Fruit fly (Drosophila melanogaster) whole organism, embryonic: Measurements from ENCODE around the gene ttm50.

Source experiments
- CG10321 ChIP-seq: fragments of 200-800 bp; sonication (Bioruptor generic); IDR thresholded peaks from 2 replicates; pipeline ENCODE4 v1.3.6; 2022; ENCODE audit warnings: missing biosample characterization, missing genetic modification characterization
- CG14710 ChIP-seq: fragments of 200-800 bp; sonication (Bioruptor generic); optimal IDR thresholded peaks from 3 replicates; lab custom pipeline; 2019; ENCODE audit warnings: missing biosample characterization, mild to moderate bottlenecking, missing genetic modification characterization, moderate library complexity
- CG17328 ChIP-seq: fragments of 200-800 bp; sonication (Bioruptor generic); IDR thresholded peaks from 2 replicates; pipeline ENCODE4 v1.3.6; 2022; ENCODE audit warnings: missing biosample characterization, missing genetic modification characterization
- CG17612 ChIP-seq: fragments of 200-800 bp; sonication (Bioruptor generic); IDR thresholded peaks from 2 replicates; pipeline ENCODE4 v1.3.6; 2022; ENCODE audit warnings: missing biosample characterization, missing genetic modification characterization
- CG18599 ChIP-seq: fragments of 200-800 bp; sonication (Bioruptor generic); optimal IDR thresholded peaks from 3 replicates; lab custom pipeline; 2017; ENCODE audit warnings: missing biosample characterization, missing genetic modification characterization, mild to moderate bottlenecking, moderate library complexity, missing genetic modification reagents
- CG18764 ChIP-seq: fragments of 200-800 bp; sonication (Bioruptor generic); optimal IDR thresholded peaks from 3 replicates; lab custom pipeline; 2016; ENCODE audit warnings: missing biosample characterization, missing genetic modification characterization
- CG2875 ChIP-seq: fragments of 200-800 bp; sonication (Bioruptor generic); optimal IDR thresholded peaks from 2 replicates; lab custom pipeline; 2017; ENCODE audit warnings: missing biosample characterization, mild to moderate bottlenecking, missing genetic modification characterization, missing genetic modification reagents
- CG33557 ChIP-seq: fragments of 200-800 bp; sonication (Bioruptor generic); optimal IDR thresholded peaks from 2 replicates; lab custom pipeline; 2019; ENCODE audit warnings: missing biosample characterization, mild to moderate bottlenecking, missing genetic modification characterization, moderate library complexity
- CG34422 ChIP-seq: fragments of 200-800 bp; sonication (Bioruptor generic); IDR thresholded peaks from 3 replicates; pipeline ENCODE4 v1.3.6; 2022; ENCODE audit warnings: missing biosample characterization, missing genetic modification characterization
- CG3847 ChIP-seq: fragments of 200-800 bp; sonication (Bioruptor generic); IDR thresholded peaks from 2 replicates; pipeline ENCODE4 v1.3.6; 2022; ENCODE audit warnings: missing biosample characterization, missing genetic modification characterization
- CG4360 ChIP-seq: fragments of 200-800 bp; sonication (Bioruptor generic); IDR thresholded peaks from 2 replicates; pipeline ENCODE4 v1.3.6; 2022; ENCODE audit warnings: missing biosample characterization, missing genetic modification characterization
- CG4404 ChIP-seq: fragments of 200-800 bp; sonication (Bioruptor generic); IDR thresholded peaks from 2 replicates; pipeline ENCODE4 v1.3.6; 2022; ENCODE audit warnings: missing biosample characterization, missing genetic modification characterization
- CG6689 ChIP-seq: fragments of 200-800 bp; sonication (Bioruptor generic); IDR thresholded peaks from 2 replicates; pipeline ENCODE4 v1.3.6; 2022; ENCODE audit warnings: missing biosample characterization, missing genetic modification characterization
- CG6813 ChIP-seq: fragments of 200-800 bp; sonication (Bioruptor generic); optimal IDR thresholded peaks from 2 replicates; lab custom pipeline; 2017; ENCODE audit warnings: missing biosample characterization, missing genetic modification characterization, mild to moderate bottlenecking, moderate library complexity, missing genetic modification reagents
- CG7786 ChIP-seq: fragments of 200-800 bp; sonication (Bioruptor generic); optimal IDR thresholded peaks from 2 replicates; lab custom pipeline; 2016; ENCODE audit warnings: missing biosample characterization, missing genetic modification characterization
- CG8359 ChIP-seq: fragments of 200-800 bp; sonication (Bioruptor generic); optimal IDR thresholded peaks from 2 replicates; lab custom pipeline; 2017; ENCODE audit warnings: missing biosample characterization, mild to moderate bottlenecking, missing genetic modification characterization, borderline replicate concordance
- CG8924 ChIP-seq: fragments of 200-800 bp; optimal IDR thresholded peaks from 3 replicates; lab custom pipeline; 2019; ENCODE audit warnings: missing biosample characterization, mild to moderate bottlenecking, missing genetic modification characterization, moderate library complexity
- Dll ChIP-seq: fragments of 200-800 bp; sonication (Bioruptor generic); IDR thresholded peaks from 4 replicates; pipeline ENCODE4 v1.3.6; 2022; ENCODE audit warnings: missing biosample characterization, missing genetic modification characterization; ENCODE audit not compliant: partially characterized antibody
- Drgx ChIP-seq: fragments of 200-800 bp; sonication (Bioruptor generic); IDR thresholded peaks from 2 replicates; pipeline ENCODE4 v1.3.6; 2022; ENCODE audit warnings: missing biosample characterization, missing genetic modification characterization
- Fer1 ChIP-seq: fragments of 200-800 bp; sonication (Bioruptor generic); optimal IDR thresholded peaks from 2 replicates; lab custom pipeline; 2017; ENCODE audit warnings: missing biosample characterization, mild to moderate bottlenecking, missing genetic modification characterization
- Lpt ChIP-seq: fragments of >200 bp; optimal IDR thresholded peaks from 2 replicates; lab custom pipeline; 2018; ENCODE audit warnings: missing biosample characterization, missing genetic modification characterization
- Optix ChIP-seq: fragments of 200-800 bp; sonication (Bioruptor generic); IDR thresholded peaks from 3 replicates; pipeline ENCODE4 v1.3.6; 2022; ENCODE audit warnings: missing biosample characterization, missing genetic modification characterization
- Sin3A ChIP-seq: fragments of >200 bp; optimal IDR thresholded peaks from 2 replicates; lab custom pipeline; 2018
- Tbp ChIP-seq: fragments of >200 bp; optimal IDR thresholded peaks from 2 replicates; lab custom pipeline; 2018; ENCODE audit warnings: missing biosample characterization, missing genetic modification characterization
- bigmax ChIP-seq: fragments of 200-800 bp; sonication (Bioruptor generic); optimal IDR thresholded peaks from 2 replicates; lab custom pipeline; 2018; ENCODE audit warnings: missing biosample characterization, mild to moderate bottlenecking, missing genetic modification characterization
- ci ChIP-seq: fragments of 200-800 bp; sonication (Bioruptor generic); IDR thresholded peaks from 3 replicates; pipeline ENCODE4 v1.3.6; 2022; ENCODE audit warnings: missing biosample characterization, missing genetic modification characterization
- crp ChIP-seq, 2 experiments: fragments of 200-800 bp; sonication (Bioruptor generic); optimal IDR thresholded peaks; 2 replicates in 1 of 2; 3 replicates in 1 of 2; lab custom pipeline; 2017; ENCODE audit warnings: missing biosample characterization in 2 of 2, missing genetic modification characterization in 2 of 2, mild to moderate bottlenecking in 1 of 2, moderate library complexity in 1 of 2
- cwo ChIP-seq: fragments of 200-800 bp; sonication (Bioruptor generic); optimal IDR thresholded peaks from 3 replicates; lab custom pipeline; 2017; ENCODE audit warnings: missing biosample characterization, missing genetic modification characterization, mild to moderate bottlenecking, moderate library complexity, missing genetic modification reagents
- disco-r ChIP-seq: fragments of 200-800 bp; sonication (Bioruptor generic); optimal IDR thresholded peaks from 2 replicates; lab custom pipeline; 2016; ENCODE audit warnings: missing biosample characterization, missing genetic modification characterization
- dmrt99B ChIP-seq: fragments of 200-800 bp; sonication (Bioruptor generic); optimal IDR thresholded peaks from 2 replicates; lab custom pipeline; 2018; ENCODE audit warnings: missing biosample characterization, mild to moderate bottlenecking, missing genetic modification characterization, moderate library complexity
- ems ChIP-seq: fragments of 200-800 bp; sonication (Bioruptor generic); optimal IDR thresholded peaks from 3 replicates; lab custom pipeline; 2016; ENCODE audit warnings: missing biosample characterization, missing genetic modification characterization
- fd102C ChIP-seq: fragments of 200-800 bp; sonication (Bioruptor generic); optimal IDR thresholded peaks from 2 replicates; lab custom pipeline; 2018; ENCODE audit warnings: missing biosample characterization, mild to moderate bottlenecking, missing genetic modification characterization, moderate library complexity
- gcm ChIP-seq: fragments of 200-800 bp; sonication (Bioruptor generic); optimal IDR thresholded peaks from 2 replicates; lab custom pipeline; 2019; ENCODE audit warnings: missing biosample characterization, mild to moderate bottlenecking, missing genetic modification characterization, moderate library complexity
- ham ChIP-seq: fragments of 200-800 bp; sonication (Bioruptor generic); IDR thresholded peaks from 2 replicates; pipeline ENCODE4 v1.3.6; 2022; ENCODE audit warnings: missing biosample characterization, missing genetic modification characterization
- hb ChIP-seq: fragments of 200-800 bp; sonication (Bioruptor generic); IDR thresholded peaks from 3 replicates; pipeline ENCODE4 v1.3.6; 2022; ENCODE audit warnings: missing biosample characterization, missing genetic modification characterization; ENCODE audit not compliant: partially characterized antibody
- insv ChIP-seq, 2 experiments: fragments of 200-800 bp; sonication (Bioruptor generic); optimal IDR thresholded peaks; 3 replicates each; lab custom pipeline; 2016 to 2018; ENCODE audit warnings: missing biosample characterization in 2 of 2, missing genetic modification characterization in 2 of 2
- mld ChIP-seq: fragments of 200-800 bp; sonication (Bioruptor generic); IDR thresholded peaks from 3 replicates; pipeline ENCODE4 v1.3.6; 2022; ENCODE audit warnings: missing biosample characterization, missing genetic modification characterization; ENCODE audit not compliant: partially characterized antibody
- nmo ChIP-seq: fragments of 200-800 bp; sonication (Bioruptor generic); optimal IDR thresholded peaks from 2 replicates; lab custom pipeline; 2018; ENCODE audit warnings: missing biosample characterization, mild to moderate bottlenecking, missing genetic modification characterization, moderate library complexity
- pb ChIP-seq: fragments of 200-800 bp; sonication (Bioruptor generic); optimal IDR thresholded peaks from 3 replicates; lab custom pipeline; 2016; ENCODE audit warnings: missing biosample characterization, missing genetic modification characterization
- pfk ChIP-seq: fragments of 200-800 bp; sonication (Bioruptor generic); optimal IDR thresholded peaks from 2 replicates; lab custom pipeline; 2018; ENCODE audit warnings: missing biosample characterization, mild to moderate bottlenecking, missing genetic modification characterization, moderate library complexity
- pita ChIP-seq: fragments of 200-800 bp; sonication (Bioruptor generic); optimal IDR thresholded peaks from 2 replicates; lab custom pipeline; 2017; ENCODE audit warnings: missing biosample characterization, mild to moderate bottlenecking, missing genetic modification characterization
- pnt ChIP-seq: fragments of 200-800 bp; sonication (Bioruptor generic); optimal IDR thresholded peaks from 3 replicates; lab custom pipeline; 2016; ENCODE audit warnings: missing biosample characterization, missing genetic modification characterization
- slou ChIP-seq: fragments of 200-800 bp; sonication (Bioruptor generic); optimal IDR thresholded peaks from 3 replicates; lab custom pipeline; 2016; ENCODE audit warnings: missing biosample characterization, missing genetic modification characterization
- sr ChIP-seq: fragments of 200-800 bp; sonication (Bioruptor generic); IDR thresholded peaks from 3 replicates; pipeline ENCODE4 v1.3.6; 2022; ENCODE audit warnings: missing biosample characterization, missing genetic modification characterization
- tll ChIP-seq, 2 experiments: fragments of 200-800 bp in 1 of 2; fragments of >200 bp in 1 of 2; sonication (Bioruptor generic) in 1 of 2; optimal IDR thresholded peaks; 2 replicates each; lab custom pipeline; 2017 to 2019; ENCODE audit warnings: missing biosample characterization in 2 of 2, missing genetic modification characterization in 2 of 2, mild to moderate bottlenecking in 1 of 2, moderate library complexity in 1 of 2
- trem ChIP-seq: fragments of 200-800 bp; optimal IDR thresholded peaks from 3 replicates; lab custom pipeline; 2019; ENCODE audit warnings: missing biosample characterization, mild to moderate bottlenecking, missing genetic modification characterization, moderate library complexity
- unpg ChIP-seq: fragments of 200-800 bp; sonication (Bioruptor generic); optimal IDR thresholded peaks from 3 replicates; lab custom pipeline; 2018; ENCODE audit warnings: missing biosample characterization, mild to moderate bottlenecking, missing genetic modification characterization, moderate library complexity
- wdn ChIP-seq: fragments of 200-800 bp; sonication (Bioruptor generic); IDR thresholded peaks from 2 replicates; pipeline ENCODE4 v1.3.6; 2022; ENCODE audit warnings: missing biosample characterization, missing genetic modification characterization
- wek ChIP-seq: fragments of 200-800 bp; sonication (Bioruptor generic); optimal IDR thresholded peaks from 3 replicates; lab custom pipeline; 2018; ENCODE audit warnings: missing biosample characterization, mild to moderate bottlenecking, missing genetic modification characterization, moderate library complexity
- z ChIP-seq: fragments of 200-800 bp; sonication (Bioruptor generic); IDR thresholded peaks from 3 replicates; pipeline ENCODE4 v1.3.6; 2022; ENCODE audit warnings: missing biosample characterization, missing genetic modification characterization
- zfh1 ChIP-seq: fragments of 200-800 bp; sonication (Bioruptor generic); IDR thresholded peaks from 3 replicates; pipeline ENCODE4 v1.3.6; 2022; ENCODE audit warnings: missing biosample characterization, missing genetic modification characterization

Gene ttm50

DNA sequence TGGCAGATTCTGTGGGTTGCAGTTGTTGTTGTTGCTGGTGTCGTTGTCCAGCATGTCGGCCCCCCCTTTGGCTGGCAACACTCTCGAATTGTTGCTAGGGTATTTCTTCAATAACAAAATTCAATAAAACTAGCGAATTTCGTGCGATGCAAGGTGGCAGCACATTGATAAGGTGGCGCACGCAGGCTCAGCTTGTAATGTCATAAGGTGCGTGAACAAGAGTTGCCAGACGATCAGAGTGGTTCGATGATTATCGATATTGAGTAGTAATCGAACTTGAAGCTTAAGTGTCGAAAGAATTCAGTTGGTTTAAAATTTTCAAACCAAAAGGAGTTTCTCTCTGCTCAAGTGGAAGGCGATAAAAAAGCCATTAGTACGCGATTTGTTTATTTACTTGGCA, 11.9 kb downstream of the ttm50 start, which contains the start of gene CG2701 (continued):
- TF ChIP-seq ci (GFP tag; lab: Robert Waterston, UW) (0 out of 3 replicates have a peak, but pooled peaks have one; percentile 17), hb (GFP tag; lab: Robert Waterston, UW) (peak; percentile 61; the same call in 1 of the 3 replicates), ham (GFP tag; lab: Robert Waterston, UW) (no peak), mld (GFP tag; lab: Robert Waterston, UW) (no peak), wdn (GFP tag; lab: Robert Waterston, UW) (no peak), CG8924 (tag; lab: Kevin White, UChicago) (no peak), trem (tag; lab: Kevin White, UChicago) (peak; percentile 56), Drgx (GFP tag; lab: Robert Waterston, UW) (no peak), CG4360 (GFP tag; lab: Robert Waterston, UW) (no peak), CG8359 (GFP tag; lab: Kevin White, UChicago) (no peak), CG6689 (GFP tag; lab: Robert Waterston, UW) (peak; percentile 99), wek (GFP tag; lab: Kevin White, UChicago) (no peak), Optix (no peak), CG18599 (GFP tag; lab: Kevin White, UChicago) (no peak), CG7786 (GFP tag; lab: Kevin White, UChicago) (no peak), pita (GFP tag; lab: Kevin White, UChicago) (no peak), CG18764 (GFP tag; lab: Kevin White, UChicago) (no peak), CG17328 (GFP tag; lab: Robert Waterston, UW) (no peak), z (GFP tag; lab: Robert Waterston, UW) (no peak), pfk (no peak), CG6813 (GFP tag; lab: Kevin White, UChicago) (no peak), crp (GFP tag; optimal IDR thresholded peaks at IDR 0.05; lab: Kevin White, UChicago) (peak in 1 of 2 experiments; percentile 18), Lpt (GFP tag; lab: Kevin White, UChicago) (no peak), pnt (no peak), CG17612 (no peak), CG33557 (GFP tag; lab: Kevin White, UChicago) (no peak), CG4404 (GFP tag; lab: Robert Waterston, UW) (no peak), cwo (GFP tag; lab: Kevin White, UChicago) (no peak), tll (GFP tag; optimal IDR thresholded peaks at IDR 0.05; lab: Kevin White, UChicago) (no peak), slou (GFP tag; lab: Kevin White, UChicago) (no peak), ems (GFP tag; lab: Kevin White, UChicago) (no peak), zfh1 (no peak), dmrt99B (tag; lab: Kevin White, UChicago) (no peak), gcm (GFP tag; lab: Kevin White, UChicago) (no peak), Sin3A (lab: Kevin White, UChicago) (peak; percentile 30), CG10321 (GFP tag; lab: Robert Waterston, UW) (no peak), Fer1 (GFP tag; lab: Kevin White, UChicago) (no peak), CG34422 (no peak), CG3847 (GFP tag; lab: Robert Waterston, UW) (peak; percentile 41; the same call in 1 of the 2 replicates), disco-r (GFP tag; lab: Kevin White, UChicago) (no peak), Tbp (GFP tag; lab: Kevin White, UChicago) (no peak), pb (no peak), insv (GFP tag; optimal IDR thresholded peaks at IDR 0.05; lab: Kevin White, UChicago) (no peak), CG2875 (GFP tag; lab: Kevin White, UChicago) (no peak), bigmax (no peak), Dll (GFP tag; lab: Robert Waterston, UW) (peak; percentile 71), CG14710 (peak; percentile 32), fd102C (no peak), unpg (GFP tag; lab: Kevin White, UChicago) (no peak), nmo (GFP tag; lab: Kevin White, UChicago) (peak; percentile 13), sr (GFP tag; lab: Robert Waterston, UW) (no peak)
